Fruit fly (Drosophila melanogaster) whole organism, adult: Measurements from ENCODE around the gene CG45101.

Experiments
- CG14711 ChIP-seq: fragments of 200-800 bp; sonication (Bioruptor generic); optimal IDR thresholded peaks from 2 replicates; lab custom pipeline; 2018; ENCODE audit warnings: missing biosample characterization, mild to moderate bottlenecking, missing genetic modification characterization, moderate library complexity
- Hr96 ChIP-seq: fragments of 200-800 bp; sonication (Bioruptor generic); optimal IDR thresholded peaks from 2 replicates; lab custom pipeline; 2016; ENCODE audit warnings: missing biosample characterization, missing genetic modification characterization
- pad ChIP-seq: fragments of 200-800 bp; sonication (Bioruptor generic); optimal IDR thresholded peaks from 3 replicates; lab custom pipeline; 2017; ENCODE audit warnings: missing biosample characterization, missing genetic modification characterization, mild to moderate bottlenecking, moderate library complexity, missing genetic modification reagents

DNA sequence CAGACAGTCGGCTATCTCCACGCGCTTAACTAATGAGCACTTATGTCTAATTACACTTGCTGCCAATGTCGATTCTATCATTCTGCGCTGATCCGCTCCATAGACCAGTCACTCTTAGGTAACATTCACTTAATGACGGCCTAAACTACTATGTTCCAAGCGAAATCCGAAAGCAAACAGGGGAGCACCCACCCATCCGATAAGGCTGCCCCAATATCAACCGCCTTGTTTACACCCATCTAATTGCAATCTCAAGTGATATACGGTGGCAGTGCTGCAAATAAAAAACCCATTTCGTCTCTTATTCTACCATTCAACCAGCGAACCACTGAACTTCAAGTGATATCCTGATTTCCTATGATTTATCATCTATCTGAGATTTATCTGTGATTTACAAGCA lies 15.4 kb upstream of the CG45101 start:
- TF ChIP-seq pad (GFP tag; lab: Kevin White, UChicago) (peak; percentile 43), CG14711 (peak; percentile 13), Hr96 (GFP tag; lab: Kevin White, UChicago) (peak; percentile 2)
